Fruit fly (Drosophila melanogaster) ovary, adult (tissue): ENCODE measurements around the gene mesh.
A peak's percentile ranks its signal among the peaks of the same experiment; 100 is the strongest.

Experiments used
- CG17801 ChIP-seq: fragments of 200-800 bp; optimal IDR thresholded peaks from 2 replicates; lab custom pipeline; 2019; ENCODE audit warnings: missing biosample characterization, mild to moderate bottlenecking, missing genetic modification characterization, moderate library complexity; ENCODE audit not compliant: partially characterized antibody

The mesh gene

DNA sequence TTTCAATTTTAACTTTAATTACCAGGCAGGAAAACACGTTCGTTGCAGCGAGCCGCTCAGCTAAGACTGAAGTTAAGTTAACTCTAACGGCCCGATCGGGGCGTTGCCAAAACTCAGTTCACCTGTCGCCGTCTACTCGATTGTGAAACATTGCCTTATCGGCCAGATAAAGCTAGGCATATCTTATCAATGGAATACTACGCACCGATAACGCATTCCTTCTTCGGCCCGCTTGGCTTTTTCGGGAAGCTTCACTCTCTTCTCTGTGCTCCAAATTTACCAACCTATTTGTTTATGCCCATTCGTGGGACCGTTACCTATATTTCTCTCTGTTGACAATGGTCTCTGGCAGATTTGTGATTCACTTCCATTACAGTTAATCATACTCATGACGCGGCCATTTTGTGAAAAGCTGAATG lies at the start of gene mesh:
Gene mesh, minus strand, starts transcription at position 68 of the 419 bp plus-strand sequence.
- no peak for TF ChIP-seq CG17801

DNA sequence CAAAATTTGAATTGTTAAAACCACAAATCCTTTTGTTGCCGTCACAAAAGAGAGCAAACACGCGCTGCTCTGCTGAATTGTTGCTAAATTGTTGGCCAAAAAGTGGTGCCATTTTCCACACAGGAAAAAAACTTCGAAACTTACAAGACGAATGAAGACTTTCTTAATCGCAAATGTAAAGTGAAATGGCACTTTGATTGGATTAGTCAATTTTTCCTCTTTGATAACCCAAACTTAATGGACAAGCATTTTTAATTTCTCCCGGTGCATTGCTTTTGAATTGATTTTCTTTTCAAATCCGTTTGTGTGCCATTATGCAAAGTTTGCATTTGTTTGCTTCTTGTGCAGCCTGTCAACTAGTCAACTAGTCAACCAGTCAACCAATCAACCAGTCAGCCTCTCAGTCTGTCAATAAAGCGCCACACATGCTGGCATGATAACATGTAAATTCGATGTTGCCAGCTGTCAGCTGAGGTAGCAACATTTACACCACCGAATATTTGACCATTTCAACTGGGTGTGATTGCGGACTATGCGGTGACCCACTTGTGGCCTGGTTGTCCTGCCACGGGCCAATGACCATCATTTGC lies 47.6 kb upstream of the mesh start:
- no peak for TF ChIP-seq CG17801

DNA sequence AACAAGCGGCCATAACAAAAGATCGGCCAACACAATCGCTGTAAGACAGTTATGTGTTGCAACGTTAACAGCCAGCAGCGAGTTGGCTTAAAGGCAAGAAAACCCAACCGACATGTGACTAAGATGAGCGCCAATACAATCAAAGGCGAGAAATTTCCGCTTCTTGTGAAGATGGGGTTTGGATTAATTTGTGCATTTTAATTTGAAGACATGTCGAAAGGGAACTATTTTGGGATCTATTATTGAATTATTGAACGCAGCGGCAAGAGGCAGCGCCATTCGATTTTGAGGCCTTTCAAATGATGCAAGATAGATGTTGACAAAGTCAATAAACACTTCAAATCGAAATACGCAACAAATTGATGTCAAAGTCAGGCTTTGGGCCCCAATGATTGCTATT lies 45.5 kb upstream of the mesh start:
- TF ChIP-seq CG17801: no peak

DNA sequence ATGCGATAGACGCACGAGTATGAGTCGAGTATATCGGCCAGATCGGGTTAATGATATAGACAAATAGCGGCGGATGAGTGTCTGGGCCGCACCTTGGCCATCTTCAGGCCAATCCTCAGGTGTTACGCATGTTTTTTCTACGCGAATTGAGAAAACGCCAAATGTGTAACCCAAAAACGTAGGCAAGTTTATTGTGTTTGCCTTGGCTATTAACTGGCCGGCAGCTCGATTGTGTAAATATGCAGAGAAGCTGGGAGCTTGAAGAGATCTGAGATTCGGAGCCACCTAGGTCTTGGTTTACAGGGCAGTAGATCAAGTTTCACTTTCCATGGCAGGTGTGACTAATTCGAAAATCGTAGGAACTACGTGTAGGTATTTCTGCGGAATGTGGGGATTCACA lies 44.5 kb upstream of the mesh start:
- no peak for TF ChIP-seq CG17801

DNA sequence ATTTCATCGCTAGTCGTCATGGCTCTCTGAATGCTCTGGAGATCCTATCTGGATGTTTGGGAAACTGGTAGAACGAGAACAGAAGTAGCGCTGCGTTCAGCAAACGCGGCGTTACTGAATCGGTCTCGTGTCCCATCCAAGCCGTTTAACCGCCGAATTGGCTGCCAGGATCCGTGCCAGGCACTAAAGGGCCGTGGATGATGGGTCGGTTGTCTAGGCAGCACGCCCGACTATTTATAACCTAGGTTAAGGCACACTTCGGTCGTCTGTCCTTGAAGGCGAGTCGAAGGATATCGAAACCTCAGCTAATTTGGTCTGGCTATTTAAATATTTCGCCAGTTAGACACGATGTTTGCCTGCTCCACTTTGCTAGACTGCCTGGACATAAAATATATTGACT lies 39.7 kb upstream of the mesh start, which contains the start of gene CG15564:
Gene CG15564, minus strand, starts transcription at position 101 of the 400 bp plus-strand sequence.
- no peak for TF ChIP-seq CG17801

DNA sequence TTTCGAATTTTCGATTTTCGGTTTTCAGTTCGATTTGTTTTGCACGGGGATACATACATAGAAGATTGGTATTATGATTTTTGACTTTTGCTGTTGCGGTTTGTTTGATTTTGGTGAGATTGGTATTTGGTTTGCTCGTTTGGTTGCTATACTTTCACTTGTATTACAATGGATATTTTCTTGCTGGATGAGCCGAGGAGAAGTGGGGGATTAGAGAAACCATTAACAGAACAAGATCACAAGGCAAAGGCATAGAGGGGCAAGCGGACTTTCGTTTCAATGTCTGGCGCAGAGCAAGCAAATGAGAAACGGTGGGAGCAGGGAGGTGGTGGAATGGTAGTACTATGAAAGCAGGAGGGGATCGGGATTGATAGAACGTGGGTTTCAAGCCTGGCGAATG lies 36.7 kb upstream of the mesh start, which contains the start of gene CG15563:
Gene CG15563, minus strand, starts transcription at position 101 of the 400 bp plus-strand sequence.
- TF ChIP-seq CG17801: no peak

DNA sequence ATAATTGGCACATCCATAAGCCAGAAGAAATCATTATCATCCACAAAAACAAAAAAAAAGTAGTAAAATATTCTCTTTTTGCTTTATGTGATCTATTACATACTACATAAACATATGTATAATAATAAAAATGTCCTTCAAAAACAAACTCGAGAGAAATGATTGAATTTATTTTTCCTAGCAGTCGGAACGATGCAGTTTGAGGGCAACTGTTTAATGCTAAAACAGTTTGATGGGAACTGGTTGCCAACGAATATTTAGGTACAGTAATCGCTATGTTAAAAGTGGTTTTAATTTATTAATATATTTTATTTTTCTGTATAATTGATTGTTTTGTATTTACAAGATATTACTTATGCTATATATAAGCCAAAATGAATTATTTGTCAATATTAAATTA lies 35.6 kb upstream of the mesh start:
- TF ChIP-seq CG17801: no peak

DNA sequence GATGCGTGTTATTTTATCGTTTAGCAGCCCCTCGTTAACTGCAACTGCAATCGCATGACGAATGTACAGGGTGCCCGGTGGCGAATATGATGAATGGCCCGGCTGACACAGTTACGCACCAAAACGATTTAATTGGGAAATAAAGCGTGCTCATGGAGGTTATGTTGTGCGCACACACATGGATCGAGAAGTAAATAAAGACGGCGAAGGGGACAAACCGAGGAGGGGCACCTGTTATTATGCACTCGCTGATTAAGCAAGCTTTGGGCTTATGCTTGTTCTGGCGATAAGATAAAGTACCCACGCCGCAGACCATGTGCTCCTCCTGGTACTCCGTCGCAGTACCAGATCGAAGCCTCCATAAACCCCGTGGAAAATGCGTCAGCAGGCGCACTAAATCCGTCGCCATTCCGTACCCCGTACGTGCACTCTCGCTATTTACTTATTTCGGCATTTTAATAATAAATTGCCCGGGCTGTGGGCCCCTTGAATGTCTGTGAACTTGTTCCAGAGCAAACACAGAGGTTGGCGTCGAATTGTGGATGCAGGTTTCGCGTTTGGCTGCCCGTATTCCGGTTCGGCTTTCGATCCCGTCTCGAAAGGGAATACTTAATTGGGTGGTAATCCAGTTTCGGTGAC lies 29.6 kb upstream of the mesh start:
- no peak for TF ChIP-seq CG17801

DNA sequence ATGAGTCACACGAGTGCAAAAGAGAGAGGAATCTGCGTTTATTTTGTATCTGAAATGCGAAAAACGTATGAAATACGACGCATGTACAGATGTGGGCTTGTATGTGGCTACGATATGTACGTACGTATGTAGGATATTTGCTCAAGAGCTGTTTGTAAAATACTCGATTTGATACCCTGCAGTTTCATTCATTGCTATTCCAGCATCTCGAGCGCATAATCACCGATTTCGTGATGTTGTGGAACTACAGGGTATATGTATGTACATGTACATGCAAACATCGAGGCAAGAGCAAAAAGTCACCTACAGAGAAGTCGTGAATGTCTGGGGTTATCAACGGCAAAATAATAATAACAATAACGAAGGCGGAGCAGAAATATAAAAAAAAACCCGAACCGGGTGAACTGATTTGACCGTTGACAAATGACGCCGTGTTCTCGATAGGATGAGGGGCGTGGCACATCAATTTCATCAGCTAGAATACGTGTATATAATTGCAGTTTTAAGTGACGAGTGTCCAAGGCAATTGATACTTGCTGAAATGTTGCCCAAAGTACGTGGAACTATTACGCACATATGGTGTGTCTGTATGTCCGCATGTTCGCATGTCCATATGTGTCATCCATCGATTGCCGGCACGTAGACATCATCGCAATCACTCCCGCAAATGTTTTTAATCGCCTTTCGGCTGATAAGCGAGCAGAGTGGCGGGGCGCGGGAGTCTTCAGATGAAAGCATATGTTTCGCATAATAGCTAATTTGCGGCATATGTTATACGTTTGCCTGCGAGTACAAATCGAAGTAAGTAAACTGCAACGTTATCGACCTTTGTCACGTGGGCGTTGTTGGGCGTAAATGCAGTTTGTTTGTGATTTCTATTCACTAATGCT lies 28.7 kb upstream of the mesh start:
- no peak for TF ChIP-seq CG17801

DNA sequence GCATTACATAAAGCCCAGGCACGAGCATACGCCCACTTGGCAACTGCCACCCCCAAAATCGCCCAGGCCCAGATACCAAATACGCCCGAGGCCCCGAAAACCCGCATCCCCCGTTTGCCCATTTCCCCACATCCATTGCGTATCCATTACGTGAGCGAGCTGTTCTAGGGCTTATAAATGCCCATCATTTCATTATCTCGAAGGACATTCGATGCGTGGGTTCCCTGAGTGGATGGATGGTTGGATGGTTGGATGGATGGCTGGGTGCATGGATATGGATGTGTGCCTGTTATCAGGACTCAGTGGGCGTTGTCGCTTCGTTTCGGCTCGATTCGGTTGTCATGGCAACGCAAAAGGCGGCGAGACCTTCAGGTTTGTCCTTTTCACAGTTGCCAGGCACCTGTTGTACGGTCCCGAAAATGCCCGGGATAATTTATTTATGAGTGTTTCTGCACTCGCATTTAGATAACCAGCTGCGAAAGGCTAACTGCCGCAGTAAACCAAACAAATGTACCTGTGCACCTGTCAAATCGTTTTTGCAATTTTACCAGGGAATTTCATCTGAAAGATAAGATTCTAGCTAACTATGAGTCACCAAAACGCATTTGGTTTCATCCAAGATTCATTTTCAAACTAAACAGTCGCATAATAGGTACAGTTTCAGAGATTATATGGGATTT lies 27.5 kb upstream of the mesh start:
- TF ChIP-seq CG17801: no peak

DNA sequence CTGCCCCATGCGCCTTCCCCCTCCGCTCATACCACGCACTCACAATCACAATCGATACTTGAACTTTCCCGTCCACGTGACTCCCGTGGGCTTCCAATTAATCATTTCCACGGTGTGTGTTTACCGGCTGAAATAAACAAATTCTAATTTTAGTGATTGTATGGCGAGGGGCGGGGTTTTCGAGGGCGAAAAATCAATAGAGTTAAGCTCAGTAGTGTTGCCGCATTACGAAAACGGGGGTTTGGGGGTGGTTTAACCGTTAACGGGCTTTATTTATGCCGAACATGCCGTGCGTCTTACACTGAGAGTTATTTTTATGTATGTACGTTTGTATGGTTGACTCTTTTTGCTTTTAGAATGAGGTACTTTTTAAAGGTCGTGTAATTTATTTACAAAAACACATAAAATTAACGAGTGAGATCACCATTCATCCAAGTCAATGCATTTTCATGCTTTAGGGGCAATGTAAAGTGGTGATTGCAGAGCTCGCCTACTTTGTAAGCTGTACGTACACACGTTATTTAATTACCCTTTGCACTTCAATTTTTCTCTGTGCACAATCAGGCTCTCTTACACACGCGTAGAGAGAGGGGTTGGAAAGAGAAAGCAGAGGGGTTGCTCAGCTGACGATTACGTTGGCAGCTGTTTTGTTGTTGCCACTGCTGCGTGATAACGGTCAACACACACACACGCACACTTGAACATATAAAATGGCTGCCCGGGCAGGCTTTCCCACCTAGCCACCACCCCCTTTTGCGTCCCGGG lies 26.7 kb upstream of the mesh start:
- no peak for TF ChIP-seq CG17801

DNA sequence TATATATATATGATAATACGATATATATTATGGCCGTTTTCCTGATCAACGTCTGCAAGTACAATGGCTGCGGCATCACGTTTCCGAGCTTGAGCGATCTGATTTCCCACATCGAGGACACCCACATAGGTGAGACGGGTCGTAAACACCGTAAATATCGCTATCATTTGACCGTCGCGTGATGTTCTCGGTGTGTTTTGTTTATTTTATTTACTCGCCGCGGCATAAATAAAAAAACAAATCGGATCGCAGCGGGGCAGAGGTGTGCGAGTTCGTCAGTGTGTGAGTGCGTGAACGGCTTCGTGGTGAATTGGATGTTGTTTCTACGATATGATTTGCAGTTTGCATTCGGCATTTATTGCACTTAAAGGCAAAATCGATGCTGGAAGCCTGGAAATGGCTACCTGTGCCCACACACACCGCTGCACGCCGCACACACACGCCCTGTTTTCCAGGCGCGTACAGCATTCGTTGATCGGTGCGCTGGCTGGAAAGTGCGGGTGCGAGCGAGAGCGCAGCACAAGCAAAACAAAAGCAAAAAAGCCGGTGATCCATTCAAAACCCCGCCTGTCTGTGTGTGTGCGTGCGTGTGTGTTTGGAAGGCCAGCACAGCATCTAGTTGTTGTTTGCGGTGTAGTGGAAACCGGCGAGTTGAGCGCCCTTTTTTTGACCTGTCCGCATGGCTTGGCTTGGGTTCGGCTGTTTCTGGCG lies 25.9 kb upstream of the mesh start:
- peak; percentile 22 for TF ChIP-seq CG17801

DNA sequence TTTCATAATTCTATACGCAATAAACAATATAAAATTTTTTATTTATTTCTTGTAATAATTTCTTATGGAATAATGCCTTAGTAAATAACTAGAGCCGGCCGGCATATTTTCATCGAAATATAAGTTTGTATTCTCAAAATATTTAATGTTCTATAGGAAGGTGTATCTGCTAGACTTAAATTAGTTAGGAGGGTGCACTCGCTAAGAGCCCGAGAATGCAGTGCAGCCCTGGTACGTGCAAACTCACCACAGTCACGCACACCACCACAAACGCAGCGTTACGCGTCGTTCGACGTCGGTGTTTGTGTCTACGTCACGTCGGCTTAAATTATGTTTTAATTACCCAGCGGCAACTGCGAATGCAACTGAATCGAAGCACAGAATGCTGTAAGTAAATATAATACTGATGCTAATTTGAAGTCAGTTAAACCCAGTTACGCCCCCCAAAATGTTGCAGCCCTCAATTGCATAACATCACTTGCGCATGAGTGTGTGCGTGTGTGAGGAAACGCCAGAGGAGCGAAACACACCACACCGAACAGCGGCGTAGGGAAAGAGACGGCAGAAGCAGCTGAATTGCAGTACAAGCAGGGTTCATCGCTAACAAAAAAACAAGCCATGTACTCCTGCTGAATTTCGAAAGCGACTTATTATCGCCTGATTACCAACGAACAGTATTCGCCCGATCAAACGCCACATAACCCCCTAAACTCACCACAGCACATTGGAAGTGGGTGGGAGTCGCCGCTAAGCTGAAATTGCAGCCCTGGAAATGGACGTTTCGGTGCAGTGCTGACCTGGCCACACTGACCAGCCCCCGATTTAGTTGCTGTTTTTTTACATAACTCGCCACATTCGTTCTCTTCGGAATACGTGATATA lies 25.1 kb upstream of the mesh start, which contains the start of gene CG12054:
Gene CG12054, plus strand, starts transcription at position 247 of the 881 bp plus-strand sequence.
- peak; percentile 33 for TF ChIP-seq CG17801
